Worm (Caenorhabditis elegans): ENCODE measurements around the gene znf-207.

- TF ChIP-seq aly-2 (tag; optimal IDR thresholded peaks at IDR 0.05) (no peak), ama-1 (optimal IDR thresholded peaks at IDR 0.05) (no peak), lin-39 (tag; optimal IDR thresholded peaks at IDR 0.05) (no peak)
Measured at ce11 chrIV:11351563-11351962, 40.8 kb downstream of the znf-207 start.
